Fruit fly (Drosophila melanogaster): ENCODE results near the gene CG34260.

DNA sequence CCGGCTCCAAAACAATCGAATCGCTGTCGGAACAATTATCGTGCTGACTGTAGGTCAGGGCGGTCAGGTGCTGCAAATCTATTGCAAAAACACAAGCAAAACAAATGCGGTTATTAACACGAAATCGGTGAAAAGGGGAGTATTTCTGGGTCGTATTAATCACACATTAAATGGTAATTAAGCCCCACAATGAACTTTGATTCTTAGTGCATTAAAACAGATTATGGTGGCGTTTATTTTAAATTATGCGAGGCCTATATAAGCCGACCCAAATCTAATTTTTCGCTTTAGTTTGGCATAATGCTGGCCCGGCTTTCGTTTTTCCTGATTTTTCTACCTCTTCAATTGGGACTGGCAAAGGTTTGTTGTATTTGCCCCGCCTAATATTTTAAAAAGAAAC, at the start of gene CG34260:
- no peak for TF ChIP-seq Dfd (GFP tag; optimal IDR thresholded peaks at IDR 0.05)
- no peak for TF ChIP-seq OdsH (GFP tag; optimal IDR thresholded peaks at IDR 0.05)
- TF ChIP-seq h (GFP tag; optimal IDR thresholded peaks at IDR 0.05): no peak

Measured in whole organism, wandering third instar larva.